Fruit fly (Drosophila melanogaster) whole organism, embryonic: ENCODE results near the gene Hand.

ENCODE experiments used
- CG10209 ChIP-seq: fragments of 200-800 bp; sonication (Bioruptor generic); optimal IDR thresholded peaks from 3 replicates; lab custom pipeline; 2017; ENCODE audit warnings: missing biosample characterization, mild to moderate bottlenecking, missing genetic modification characterization, missing genetic modification reagents
- CG1603 ChIP-seq: fragments of 200-800 bp; sonication (Bioruptor generic); optimal IDR thresholded peaks from 2 replicates; lab custom pipeline; 2019; ENCODE audit warnings: missing biosample characterization, mild to moderate bottlenecking, missing genetic modification characterization, moderate library complexity
- CG17568 ChIP-seq: fragments of 200-800 bp; sonication (Bioruptor generic); optimal IDR thresholded peaks from 2 replicates; lab custom pipeline; 2018; ENCODE audit warnings: missing biosample characterization, mild to moderate bottlenecking, missing genetic modification characterization, moderate library complexity
- CG30020 ChIP-seq: fragments of 200-800 bp; optimal IDR thresholded peaks from 2 replicates; lab custom pipeline; 2019; ENCODE audit warnings: missing biosample characterization, mild to moderate bottlenecking, missing genetic modification characterization, moderate library complexity
- CG3065 ChIP-seq: fragments of 200-800 bp; sonication (Bioruptor generic); optimal IDR thresholded peaks from 2 replicates; lab custom pipeline; 2016; ENCODE audit warnings: missing biosample characterization, missing genetic modification characterization
- CG34422 ChIP-seq: fragments of 200-800 bp; sonication (Bioruptor generic); IDR thresholded peaks from 3 replicates; pipeline ENCODE4 v1.3.6; 2022; ENCODE audit warnings: missing biosample characterization, missing genetic modification characterization
- CG4617 ChIP-seq: fragments of 200-800 bp; sonication (Bioruptor generic); optimal IDR thresholded peaks from 3 replicates; lab custom pipeline; 2016; ENCODE audit warnings: missing biosample characterization, missing genetic modification characterization, borderline replicate concordance
- CG5180 ChIP-seq: fragments of 200-800 bp; sonication (Bioruptor generic); optimal IDR thresholded peaks from 3 replicates; lab custom pipeline; 2017; ENCODE audit warnings: missing biosample characterization, missing genetic modification characterization, mild to moderate bottlenecking, moderate library complexity, missing genetic modification reagents
- CG7987 ChIP-seq: fragments of 200-800 bp; sonication (Bioruptor generic); optimal IDR thresholded peaks from 2 replicates; lab custom pipeline; 2018; ENCODE audit warnings: missing biosample characterization, mild to moderate bottlenecking, missing genetic modification characterization, moderate library complexity
- CG9437 ChIP-seq: fragments of 200-800 bp; sonication (Bioruptor generic); optimal IDR thresholded peaks from 2 replicates; lab custom pipeline; 2018; ENCODE audit warnings: missing biosample characterization, mild to moderate bottlenecking, missing genetic modification characterization
- Chrac-16 ChIP-seq: fragments of 200-800 bp; sonication (Bioruptor generic); optimal IDR thresholded peaks from 3 replicates; lab custom pipeline; 2016; ENCODE audit warnings: missing biosample characterization, missing genetic modification characterization
- Dll ChIP-seq: fragments of 200-800 bp; sonication (Bioruptor generic); IDR thresholded peaks from 4 replicates; pipeline ENCODE4 v1.3.6; 2022; ENCODE audit warnings: missing biosample characterization, missing genetic modification characterization; ENCODE audit not compliant: partially characterized antibody
- Doc3 ChIP-seq: fragments of 200-800 bp; sonication (Bioruptor generic); IDR thresholded peaks from 3 replicates; pipeline ENCODE4 v1.3.6; 2022; ENCODE audit warnings: missing biosample characterization, missing genetic modification characterization; ENCODE audit not compliant: partially characterized antibody
- Dp ChIP-seq: fragments of 200-800 bp; sonication (Bioruptor generic); optimal IDR thresholded peaks from 2 replicates; lab custom pipeline; 2018; ENCODE audit warnings: missing biosample characterization, mild to moderate bottlenecking, missing genetic modification characterization, moderate library complexity
- HmgZ ChIP-seq: fragments of 200-800 bp; sonication (Bioruptor generic); optimal IDR thresholded peaks from 2 replicates; lab custom pipeline; 2018; ENCODE audit warnings: missing biosample characterization, mild to moderate bottlenecking, missing genetic modification characterization
- MBD-R2 ChIP-seq: fragments of 200-800 bp; sonication (Bioruptor generic); IDR thresholded peaks from 2 replicates; pipeline ENCODE4 v1.3.6; 2022; ENCODE audit warnings: missing biosample characterization, missing genetic modification characterization
- MESR4 ChIP-seq: fragments of 200-800 bp; sonication (Bioruptor generic); optimal IDR thresholded peaks from 2 replicates; lab custom pipeline; 2018; ENCODE audit warnings: missing biosample characterization, mild to moderate bottlenecking, missing genetic modification characterization, moderate library complexity
- Pdp1 ChIP-seq, 2 experiments: fragments of 200-800 bp; sonication (Bioruptor generic); optimal IDR thresholded peaks; 3 replicates each; lab custom pipeline; 2016; ENCODE audit warnings: missing biosample characterization in 2 of 2, missing genetic modification characterization in 2 of 2, mild to moderate bottlenecking in 1 of 2, moderate library complexity in 1 of 2
- YL-1 ChIP-seq: fragments of 200-800 bp; sonication (Bioruptor generic); optimal IDR thresholded peaks from 3 replicates; lab custom pipeline; 2017; ENCODE audit warnings: missing biosample characterization, mild to moderate bottlenecking, missing genetic modification characterization
- cg ChIP-seq: fragments of 200-800 bp; sonication (Bioruptor generic); optimal IDR thresholded peaks from 3 replicates; lab custom pipeline; 2019; ENCODE audit warnings: missing biosample characterization, mild to moderate bottlenecking, missing genetic modification characterization, moderate library complexity
- chinmo ChIP-seq: fragments of 200-800 bp; sonication (Bioruptor generic); IDR thresholded peaks from 4 replicates; pipeline ENCODE4 v1.3.6; 2022; ENCODE audit warnings: missing biosample characterization, missing genetic modification characterization; ENCODE audit not compliant: partially characterized antibody
- crp ChIP-seq, 2 experiments: fragments of 200-800 bp; sonication (Bioruptor generic); optimal IDR thresholded peaks; 2 replicates in 1 of 2; 3 replicates in 1 of 2; lab custom pipeline; 2017; ENCODE audit warnings: missing biosample characterization in 2 of 2, missing genetic modification characterization in 2 of 2, mild to moderate bottlenecking in 1 of 2, moderate library complexity in 1 of 2
- dm ChIP-seq: fragments of 200-800 bp; sonication (Bioruptor generic); optimal IDR thresholded peaks from 3 replicates; lab custom pipeline; 2016; ENCODE audit warnings: missing biosample characterization, missing genetic modification characterization
- eve ChIP-seq, 2 experiments: fragments of >200 bp; optimal IDR thresholded peaks; 2 replicates each; lab custom pipeline; 2017; ENCODE audit warnings: missing biosample characterization in 2 of 2, missing genetic modification characterization in 2 of 2
- ewg ChIP-seq: fragments of 200-800 bp; sonication (Bioruptor generic); optimal IDR thresholded peaks from 3 replicates; lab custom pipeline; 2017; ENCODE audit warnings: mild to moderate bottlenecking, missing biosample characterization, missing genetic modification reagents, missing genetic modification characterization
- gcm2 ChIP-seq: fragments of 200-800 bp; sonication (Bioruptor generic); optimal IDR thresholded peaks from 2 replicates; lab custom pipeline; 2016; ENCODE audit warnings: missing biosample characterization, missing genetic modification characterization
- gfzf ChIP-seq: fragments of 200-800 bp; sonication (Bioruptor generic); optimal IDR thresholded peaks from 2 replicates; lab custom pipeline; 2016; ENCODE audit warnings: missing biosample characterization, mild to moderate bottlenecking, missing genetic modification characterization, moderate library complexity
- grau ChIP-seq: fragments of 200-800 bp; optimal IDR thresholded peaks from 3 replicates; lab custom pipeline; 2019; ENCODE audit warnings: missing biosample characterization, mild to moderate bottlenecking, missing genetic modification characterization, moderate library complexity
- hbn ChIP-seq: fragments of 200-800 bp; sonication (Bioruptor generic); IDR thresholded peaks from 2 replicates; pipeline ENCODE4 v1.3.6; 2022; ENCODE audit warnings: missing biosample characterization, missing genetic modification characterization; ENCODE audit not compliant: partially characterized antibody
- pfk ChIP-seq: fragments of 200-800 bp; sonication (Bioruptor generic); optimal IDR thresholded peaks from 2 replicates; lab custom pipeline; 2018; ENCODE audit warnings: missing biosample characterization, mild to moderate bottlenecking, missing genetic modification characterization, moderate library complexity
- pzg ChIP-seq: fragments of 200-800 bp; sonication (Bioruptor generic); optimal IDR thresholded peaks from 3 replicates; lab custom pipeline; 2018; ENCODE audit warnings: missing biosample characterization, mild to moderate bottlenecking, missing genetic modification characterization, moderate library complexity
- row ChIP-seq: fragments of 200-800 bp; sonication (Bioruptor generic); IDR thresholded peaks from 3 replicates; pipeline ENCODE4 v1.3.6; 2022; ENCODE audit warnings: missing biosample characterization, missing genetic modification characterization
- sens ChIP-seq: fragments of 200-800 bp; sonication (Bioruptor generic); peaks from one replicate; lab custom pipeline; 2016; ENCODE audit warnings: missing biosample characterization, missing genetic modification characterization
- sqz ChIP-seq: fragments of 200-800 bp; sonication (Bioruptor generic); optimal IDR thresholded peaks from 3 replicates; lab custom pipeline; 2018; ENCODE audit warnings: missing biosample characterization, mild to moderate bottlenecking, missing genetic modification characterization
- stwl ChIP-seq: fragments of 200-800 bp; sonication (Bioruptor generic); optimal IDR thresholded peaks from 3 replicates; lab custom pipeline; 2018; ENCODE audit warnings: missing biosample characterization, mild to moderate bottlenecking, missing genetic modification characterization, moderate library complexity
- tna ChIP-seq: fragments of 200-800 bp; sonication (Bioruptor generic); IDR thresholded peaks from 2 replicates; pipeline ENCODE4 v1.3.6; 2022; ENCODE audit warnings: missing biosample characterization, missing genetic modification characterization; ENCODE audit not compliant: partially characterized antibody
- trh ChIP-seq: fragments of 200-800 bp; sonication (Bioruptor generic); optimal IDR thresholded peaks from 2 replicates; lab custom pipeline; 2016; ENCODE audit warnings: missing biosample characterization, missing genetic modification characterization
- wek ChIP-seq: fragments of 200-800 bp; sonication (Bioruptor generic); optimal IDR thresholded peaks from 3 replicates; lab custom pipeline; 2018; ENCODE audit warnings: missing biosample characterization, mild to moderate bottlenecking, missing genetic modification characterization, moderate library complexity

Gene Hand

dm6 chr2L:10272224-10272623 is 23.0 kb downstream of the Hand start, which contains the start of gene trk:
TSS of gene trk (minus strand) at chr2L:10272324.
- TF ChIP-seq CG9437 (GFP tag; lab: Kevin White, UChicago) (no peak), Chrac-16 (GFP tag; lab: Kevin White, UChicago) (no peak), grau (tag; lab: Kevin White, UChicago) (no peak), trh (GFP tag; lab: Kevin White, UChicago) (no peak), ewg (GFP tag; lab: Kevin White, UChicago) (no peak), gcm2 (GFP tag; lab: Kevin White, UChicago) (no peak), Dp (no peak), pfk (GFP tag; lab: Kevin White, UChicago) (no peak)
- TF ChIP-seq, all 482 proteins: peak for 0

dm6 chr2L:10269854-10270253 is 25.3 kb downstream of the Hand start, which contains the start of gene Mulk:
TSS of gene Mulk (plus strand) at chr2L:10270051.
- peak; percentile 14; the same call in 1 of the 3 replicates for TF ChIP-seq row (GFP tag; lab: Robert Waterston, UW)
- TF ChIP-seq gfzf (GFP tag; lab: Kevin White, UChicago), result peak; percentile 9
- TF ChIP-seq Doc3 (GFP tag; lab: Robert Waterston, UW), result no peak
- TF ChIP-seq CG17568, result no peak
- peak; percentile 10 for TF ChIP-seq HmgZ (tag; lab: Kevin White, UChicago)
- TF ChIP-seq CG5180 (GFP tag; lab: Kevin White, UChicago), result peak; percentile 40
- TF ChIP-seq CG7987 (GFP tag; lab: Kevin White, UChicago), result no peak
- no peak for TF ChIP-seq tna (GFP tag; lab: Robert Waterston, UW)
- TF ChIP-seq hbn (GFP tag; lab: Robert Waterston, UW), result peak; percentile 36; the same call in 1 of the 2 replicates
- TF ChIP-seq eve (GFP tag; optimal IDR thresholded peaks at IDR 0.05; lab: Kevin White, UChicago), result peak in 1 of 2 experiments; percentile 40
- TF ChIP-seq sens (GFP tag; lab: Kevin White, UChicago), result no peak
- TF ChIP-seq wek (GFP tag; lab: Kevin White, UChicago), result peak; percentile 98
- 0 out of 3 replicates have a peak, but pooled peaks have one; percentile 11 for TF ChIP-seq CG34422 (GFP tag; lab: Robert Waterston, UW)
- peak in 1 of 2 experiments; percentile 81 for TF ChIP-seq Pdp1 (GFP tag; optimal IDR thresholded peaks at IDR 0.05; lab: Kevin White, UChicago)
- TF ChIP-seq MESR4 (GFP tag; lab: Kevin White, UChicago), result peak; percentile 23
- peak; percentile 0 to 84 for TF ChIP-seq crp (GFP tag; optimal IDR thresholded peaks at IDR 0.05; lab: Kevin White, UChicago)
- TF ChIP-seq Dll, result 0 out of 4 replicates have a peak, but pooled peaks have one; percentile 29
- TF ChIP-seq CG1603 (tag; lab: Kevin White, UChicago), result peak; percentile 95
- peak; percentile 29 for TF ChIP-seq YL-1
- TF ChIP-seq CG4617 (GFP tag; lab: Kevin White, UChicago), result peak; percentile 5
- peak; percentile 90 for TF ChIP-seq CG30020 (tag; lab: Kevin White, UChicago)
- peak; percentile 76 for TF ChIP-seq MBD-R2 (GFP tag; lab: Robert Waterston, UW)
- no peak for TF ChIP-seq CG3065 (GFP tag; lab: Kevin White, UChicago)
- peak; percentile 72 for TF ChIP-seq cg
- no peak for TF ChIP-seq sqz
- TF ChIP-seq dm (GFP tag; lab: Kevin White, UChicago), result peak; percentile 19
- no peak for TF ChIP-seq CG10209 (GFP tag; lab: Kevin White, UChicago)
- TF ChIP-seq stwl (tag; lab: Kevin White, UChicago), result peak; percentile 36
- TF ChIP-seq pzg (GFP tag; lab: Kevin White, UChicago), result peak; percentile 31
- no peak for TF ChIP-seq chinmo
- TF ChIP-seq pfk (GFP tag; lab: Kevin White, UChicago), result peak; percentile 91
